Worm (Caenorhabditis elegans): ENCODE results near the gene sdhb-1.

sdhb-1 gene

DNA sequence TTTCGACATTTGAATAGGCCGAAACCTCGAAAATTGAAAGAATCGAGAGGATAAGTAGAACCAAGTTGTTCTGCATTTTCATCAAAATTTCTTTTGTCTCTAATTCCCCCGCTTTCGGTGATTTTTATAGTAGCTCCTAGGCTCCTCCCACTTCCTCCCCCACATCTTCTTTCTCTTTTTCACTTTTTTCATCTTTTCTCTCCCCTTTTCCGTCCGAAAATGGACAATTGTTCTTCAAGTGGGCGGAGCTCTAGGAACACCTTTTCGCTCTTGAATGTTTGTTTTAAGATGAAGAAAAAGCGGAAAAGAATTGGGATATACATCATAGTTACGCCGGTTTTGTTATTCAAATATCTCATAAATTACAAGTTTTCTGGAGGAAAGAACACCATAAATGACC lies 6.0 kb downstream of the sdhb-1 start, which contains the start of gene F42A8.1:
Gene F42A8.1 (minus strand): TSS at position 101 of the 400 bp plus-strand sequence.
- no peak for TF ChIP-seq unc-62 (GFP tag; optimal IDR thresholded peaks at IDR 0.05)

DNA sequence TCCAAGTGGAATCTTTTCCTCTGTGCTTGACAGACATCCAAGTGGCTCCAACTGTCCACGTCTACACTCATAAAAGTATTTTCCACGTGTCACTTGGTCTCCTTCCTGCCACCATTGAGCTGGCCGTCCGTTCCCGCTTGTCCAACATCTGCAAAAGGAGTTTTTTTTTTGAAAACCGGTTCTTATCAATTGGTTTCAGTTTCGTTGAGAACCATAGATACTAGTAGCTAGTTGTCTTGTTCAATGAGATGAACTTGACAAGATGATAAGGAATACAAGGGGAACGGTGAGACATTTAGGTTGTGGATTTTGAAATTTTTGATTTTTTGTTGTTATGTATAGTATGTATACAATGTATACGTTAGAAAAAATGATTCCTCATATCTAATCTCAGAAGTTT lies 6.7 kb downstream of the sdhb-1 start:
- no peak for TF ChIP-seq unc-62 (GFP tag; optimal IDR thresholded peaks at IDR 0.05)

DNA sequence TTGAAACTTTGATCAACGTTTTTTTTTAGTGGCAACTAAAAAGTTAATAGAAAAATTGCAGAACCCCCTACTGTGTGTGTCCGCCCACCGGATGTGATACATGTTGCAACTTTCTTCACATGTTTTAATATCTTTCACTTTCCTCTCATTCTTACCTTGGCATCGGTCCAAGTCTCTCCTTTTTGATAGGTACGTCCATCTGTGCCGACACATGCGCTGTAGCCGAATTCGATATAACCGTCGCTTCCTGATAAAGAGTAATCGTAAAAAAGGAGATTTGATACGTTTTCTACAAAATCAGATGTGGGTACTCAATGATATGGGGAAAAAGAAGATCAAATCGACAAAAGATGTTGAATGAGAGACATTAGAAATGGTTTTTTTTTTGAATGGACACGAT lies 7.4 kb downstream of the sdhb-1 start:
- no peak for TF ChIP-seq unc-62 (GFP tag; optimal IDR thresholded peaks at IDR 0.05)

DNA sequence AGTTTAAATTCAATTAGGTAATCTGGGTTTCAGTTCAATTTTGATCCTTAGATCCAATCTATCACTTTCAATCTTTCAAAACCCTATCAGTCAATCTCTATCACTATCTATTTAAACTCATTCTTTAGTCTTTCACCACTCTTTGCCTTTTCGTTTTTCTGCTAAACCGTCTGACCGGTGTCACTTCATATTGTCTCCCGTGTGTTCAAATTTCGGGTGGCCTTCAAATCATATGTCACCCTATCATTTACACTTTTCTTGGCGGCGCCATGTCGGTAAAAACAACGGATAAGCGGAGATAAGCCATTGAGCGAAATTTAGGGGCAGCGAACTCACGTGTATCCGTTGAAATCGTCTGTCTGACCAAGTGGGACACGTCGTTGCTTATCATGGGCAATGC lies 8.6 kb downstream of the sdhb-1 start:
- no peak for TF ChIP-seq unc-62 (GFP tag; optimal IDR thresholded peaks at IDR 0.05)

ce11 chrII:9338859-9339258 lies 13.7 kb downstream of the sdhb-1 start, which contains the start of gene ttll-12:
ttll-12 (plus strand) TSS chrII:9338997.
- no peak for TF ChIP-seq unc-62 (GFP tag; optimal IDR thresholded peaks at IDR 0.05)

DNA sequence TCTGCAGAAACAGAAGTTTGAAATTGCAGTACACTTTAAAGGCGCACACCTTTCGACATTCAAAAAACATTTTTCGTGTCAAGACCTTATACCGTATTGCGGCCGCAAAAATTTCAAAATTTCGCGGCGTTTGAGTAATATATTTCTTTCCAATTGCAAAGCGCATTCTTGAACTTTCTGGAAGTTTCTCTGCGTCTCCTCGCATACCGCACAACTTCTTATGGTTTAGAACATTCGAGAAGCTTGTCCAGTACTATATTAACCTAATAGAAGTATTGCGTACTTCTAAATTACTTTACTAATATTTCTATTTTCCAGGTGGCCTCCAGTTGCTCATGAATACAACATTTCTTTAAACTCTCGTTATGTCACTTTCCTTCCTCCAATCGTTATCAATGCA lies 15.9 kb downstream of the sdhb-1 start:
- no peak for TF ChIP-seq unc-62 (GFP tag; optimal IDR thresholded peaks at IDR 0.05)

DNA sequence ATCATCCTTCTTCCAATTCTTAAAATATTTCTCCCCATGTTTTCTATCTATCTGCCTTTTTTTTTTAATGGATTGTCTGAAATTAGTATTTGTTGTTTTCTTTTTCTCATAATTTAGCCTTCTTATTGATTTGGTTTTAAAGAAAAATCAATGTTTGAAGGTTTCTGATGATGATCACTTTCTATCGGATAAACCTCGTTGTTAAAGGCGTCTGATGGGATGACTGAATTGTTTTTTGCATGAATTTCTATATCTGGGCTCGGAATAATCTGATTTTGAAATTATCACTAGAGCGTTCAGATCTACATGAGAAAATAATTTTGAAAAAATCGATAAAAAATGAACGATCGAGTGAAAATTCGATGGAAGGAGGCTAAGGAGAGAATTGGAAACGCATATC lies 18.8 kb downstream of the sdhb-1 start, which contains the start of gene scp-1:
Gene scp-1 (plus strand): TSS at position 301 of the 400 bp plus-strand sequence.
- no peak for TF ChIP-seq unc-62 (GFP tag; optimal IDR thresholded peaks at IDR 0.05)

ce11 chrII:9333034-9333433 lies 19.5 kb downstream of the sdhb-1 start:
- TF ChIP-seq unc-62 (GFP tag; optimal IDR thresholded peaks at IDR 0.05), result no peak

- no peak for TF ChIP-seq unc-62 (GFP tag; optimal IDR thresholded peaks at IDR 0.05)
Observed at ce11 chrII:9331343-9331742, 21.2 kb downstream of the sdhb-1 start, which contains the start of gene eif-3.F. eif-3.F (plus strand) TSS chrII:9331643.

- no peak for TF ChIP-seq unc-62 (GFP tag; optimal IDR thresholded peaks at IDR 0.05)
Observed at ce11 chrII:9329474-9329873, 23.1 kb downstream of the sdhb-1 start, which contains the start of gene wbp-2. wbp-2 (plus strand) TSS chrII:9329774.

ce11 chrII:9325555-9325954 lies 27.0 kb downstream of the sdhb-1 start:
- TF ChIP-seq unc-62 (GFP tag; optimal IDR thresholded peaks at IDR 0.05), result no peak

DNA sequence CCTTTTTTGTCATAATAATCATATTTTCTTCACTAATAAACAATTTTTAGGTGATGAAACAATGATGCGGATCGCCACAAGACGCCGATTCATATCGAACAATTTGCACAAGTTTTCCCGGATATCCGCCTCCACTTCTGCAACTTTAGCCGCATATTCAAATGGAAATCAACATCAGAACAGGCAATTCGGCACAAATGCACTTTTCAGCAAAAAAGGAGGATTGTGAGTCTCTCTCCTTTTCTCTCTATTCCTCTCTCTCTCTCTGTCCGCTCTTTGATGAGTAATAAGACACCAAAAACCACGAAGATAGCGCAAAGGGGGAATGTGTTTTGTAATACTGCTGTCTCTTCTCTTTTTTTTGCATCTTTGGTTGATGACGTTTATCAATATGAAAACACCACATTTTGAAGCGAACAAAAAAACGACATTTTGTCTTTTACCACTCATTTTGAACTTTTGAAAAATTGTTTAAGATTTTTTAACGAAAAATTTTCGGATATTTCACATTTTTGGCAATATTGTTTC lies 27.6 kb downstream of the sdhb-1 start, which contains the start of gene eat-3:
Gene eat-3 (plus strand): TSS at position 51 of the 528 bp plus-strand sequence.
- TF ChIP-seq unc-62 (GFP tag; optimal IDR thresholded peaks at IDR 0.05), result no peak

ce11 chrII:9323660-9324059 lies 28.9 kb downstream of the sdhb-1 start, which contains the start of gene egli-1:
egli-1 (plus strand) TSS chrII:9323960.
- TF ChIP-seq unc-62 (GFP tag; optimal IDR thresholded peaks at IDR 0.05), result no peak

DNA sequence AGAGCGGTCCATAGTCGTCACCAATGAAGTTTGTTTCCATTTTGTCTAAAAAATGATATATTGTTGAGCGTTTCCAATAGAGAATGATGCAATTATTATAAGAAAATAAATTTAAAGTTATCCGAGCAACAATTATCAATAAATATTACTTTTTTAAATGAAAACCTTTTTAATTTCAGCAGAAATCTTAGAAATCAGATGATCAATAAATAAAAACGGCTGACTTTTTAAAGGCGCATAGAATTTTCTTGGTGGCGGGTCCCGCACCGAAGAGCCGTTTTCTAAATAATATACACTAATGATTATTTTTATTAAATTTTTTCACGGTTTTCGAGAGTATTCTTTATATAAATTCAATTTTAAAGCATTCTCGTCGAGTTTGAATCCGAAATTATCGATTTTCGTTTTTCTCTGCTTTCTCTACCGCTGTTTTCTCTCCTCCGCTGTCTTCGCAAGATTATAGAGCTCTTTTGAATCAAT lies 29.6 kb downstream of the sdhb-1 start, which contains the start of gene rab-39:
Gene rab-39 (minus strand): TSS at position 51 of the 480 bp plus-strand sequence.
- no peak for TF ChIP-seq unc-62 (GFP tag; optimal IDR thresholded peaks at IDR 0.05)

- no peak for TF ChIP-seq unc-62 (GFP tag; optimal IDR thresholded peaks at IDR 0.05)
Observed at ce11 chrII:9319058-9319915, 33.2 kb downstream of the sdhb-1 start, which contains the start of the genes csa-1 and wdfy-2. csa-1 (minus strand) TSS chrII:9319726. wdfy-2 (plus strand) TSS chrII:9319865.

- TF ChIP-seq unc-62 (GFP tag; optimal IDR thresholded peaks at IDR 0.05), result no peak
Observed at ce11 chrII:9316801-9317200, 35.7 kb downstream of the sdhb-1 start.

Measured in whole organism, dauer.